Worm (Caenorhabditis elegans) whole organism, L1 larva: ENCODE results near the gene drd-5.

Experiments used
- C04F5.9 ChIP-seq: sonication (generic microtip); optimal IDR thresholded peaks from 2 replicates; lab custom pipeline; 2016; ENCODE audit warnings: missing genetic modification characterization, missing compliant biosample characterization
- C16A3.4 ChIP-seq: fragments of 150-350 bp; optimal IDR thresholded peaks from 2 replicates; lab custom pipeline; 2014; ENCODE audit warnings: missing biosample characterization, missing genetic modification characterization
- C34B4.2 ChIP-seq: sonication (generic microtip); optimal IDR thresholded peaks from 2 replicates; lab custom pipeline; 2017; ENCODE audit warnings: mild to moderate bottlenecking, missing genetic modification characterization, missing compliant biosample characterization
- F16B12.6 ChIP-seq: fragments of 150-350 bp; optimal IDR thresholded peaks from 2 replicates; lab custom pipeline; 2014; ENCODE audit warnings: missing biosample characterization, missing genetic modification characterization
- aly-2 ChIP-seq: fragments of 150-350 bp; optimal IDR thresholded peaks from 2 replicates; lab custom pipeline; 2014; ENCODE audit warnings: missing biosample characterization, missing genetic modification characterization
- ama-1 ChIP-seq: fragments of 150-350 bp; optimal IDR thresholded peaks from 2 replicates; lab custom pipeline; 2014
- blmp-1 ChIP-seq: fragments of 150-350 bp; optimal IDR thresholded peaks from 2 replicates; lab custom pipeline; 2014; ENCODE audit warnings: missing biosample characterization, missing genetic modification characterization
- ceh-63 ChIP-seq: fragments of 200-800 bp; sonication (Bioruptor generic); optimal IDR thresholded peaks from 2 replicates; lab custom pipeline; 2018; ENCODE audit warnings: mild to moderate bottlenecking, missing genetic modification characterization, missing compliant biosample characterization
- ceh-8 ChIP-seq: fragments of 200-800 bp; sonication (Bioruptor generic); optimal IDR thresholded peaks from 2 replicates; lab custom pipeline; 2018; ENCODE audit warnings: mild to moderate bottlenecking, missing genetic modification characterization, moderate library complexity, missing compliant biosample characterization
- ceh-82 ChIP-seq, 3 experiments: fragments of 150-350 bp in 1 of 3; sonication (generic microtip) in 2 of 3; optimal IDR thresholded peaks; 2 replicates each; lab custom pipeline; 2014 to 2017; ENCODE audit warnings: missing biosample characterization in 3 of 3, missing genetic modification characterization in 3 of 3
- ceh-88 ChIP-seq: fragments of 200-800 bp; sonication (Bioruptor generic); IDR thresholded peaks from 2 replicates; pipeline ENCODE4 v1.3.6; 2022; ENCODE audit warnings: missing genetic modification characterization, missing compliant biosample characterization
- ces-1 ChIP-seq: fragments of 150-350 bp; optimal IDR thresholded peaks from 2 replicates; lab custom pipeline; 2014; ENCODE audit warnings: missing biosample characterization, missing genetic modification reagents, missing genetic modification characterization
- dsc-1 ChIP-seq: sonication (generic microtip); optimal IDR thresholded peaks from 2 replicates; lab custom pipeline; 2016; ENCODE audit warnings: mild to moderate bottlenecking, missing genetic modification characterization, missing compliant biosample characterization
- efl-1 ChIP-seq, 4 experiments: fragments of 150-350 bp; optimal IDR thresholded peaks in 3 of 4; peaks in 1 of 4; 1 replicate in 1 of 4; 2 replicates in 3 of 4; lab custom pipeline; 2014; ENCODE audit warnings: missing biosample characterization in 2 of 4, missing genetic modification characterization in 2 of 4, missing genetic modification reagents in 2 of 4
- efl-3 ChIP-seq: fragments of 200-800 bp; sonication (Bioruptor generic); optimal IDR thresholded peaks from 2 replicates; lab custom pipeline; 2018; ENCODE audit warnings: mild to moderate bottlenecking, missing genetic modification characterization, missing compliant biosample characterization
- egl-13 ChIP-seq: sonication (generic microtip); optimal IDR thresholded peaks from 2 replicates; lab custom pipeline; 2016; ENCODE audit warnings: missing genotype, missing genetic modification reagents, missing genetic modification characterization, missing compliant biosample characterization
- egl-27 ChIP-seq, 2 experiments: fragments of 150-350 bp in 1 of 2; sonication (generic microtip); optimal IDR thresholded peaks; 3 replicates each; lab custom pipeline; 2017 to 2018; ENCODE audit warnings: missing biosample characterization in 2 of 2, missing genetic modification characterization in 2 of 2, missing genetic modification reagents in 2 of 2
- elt-3 ChIP-seq, 6 experiments: fragments of 150-350 bp in 1 of 6; sonication (generic microtip); optimal IDR thresholded peaks; 2 replicates each; lab custom pipeline; 2017 to 2018; ENCODE audit warnings: missing biosample characterization in 6 of 6, missing genetic modification characterization in 6 of 6, inconsistent platforms in 1 of 6
- fkh-10 ChIP-seq: sonication (generic microtip); optimal IDR thresholded peaks from 2 replicates; lab custom pipeline; 2017; ENCODE audit warnings: missing biosample characterization, missing genetic modification reagents, missing genetic modification characterization
- fkh-4 ChIP-seq: sonication (generic microtip); optimal IDR thresholded peaks from 2 replicates; lab custom pipeline; 2016; ENCODE audit warnings: missing compliant biosample characterization, missing genetic modification characterization, borderline replicate concordance
- fkh-8 ChIP-seq: sonication (generic microtip); optimal IDR thresholded peaks from 2 replicates; lab custom pipeline; 2016; ENCODE audit warnings: mild to moderate bottlenecking, missing genetic modification characterization, missing compliant biosample characterization
- fos-1 ChIP-seq: fragments of 150-350 bp; optimal IDR thresholded peaks from 2 replicates; lab custom pipeline; 2014; ENCODE audit warnings: missing biosample characterization, missing genetic modification characterization
- hlh-17 ChIP-seq: fragments of 200-800 bp; sonication (Bioruptor generic); optimal IDR thresholded peaks from 2 replicates; lab custom pipeline; 2018; ENCODE audit warnings: missing genetic modification characterization, mild to moderate bottlenecking, missing compliant biosample characterization, moderate library complexity, borderline replicate concordance
- hlh-4 ChIP-seq: sonication (generic microtip); optimal IDR thresholded peaks from 2 replicates; lab custom pipeline; 2016; ENCODE audit warnings: mild to moderate bottlenecking, missing genetic modification characterization, missing compliant biosample characterization
- hpl-2 ChIP-seq: fragments of 150-350 bp; optimal IDR thresholded peaks from 2 replicates; lab custom pipeline; 2014; ENCODE audit warnings: missing biosample characterization, missing genetic modification reagents, missing genetic modification characterization
- jun-1 ChIP-seq: fragments of 150-350 bp; optimal IDR thresholded peaks from 2 replicates; lab custom pipeline; 2014; ENCODE audit warnings: missing biosample characterization, missing genetic modification reagents, missing genetic modification characterization
- lin-13 ChIP-seq: fragments of 150-350 bp; optimal IDR thresholded peaks from 2 replicates; lab custom pipeline; 2014; ENCODE audit warnings: missing biosample characterization, missing genetic modification reagents, missing genetic modification characterization
- lin-15B ChIP-seq: fragments of 150-350 bp; sonication (generic microtip); optimal IDR thresholded peaks from 3 replicates; lab custom pipeline; 2014; ENCODE audit warnings: missing biosample characterization, missing genetic modification characterization
- lin-39 ChIP-seq: fragments of 150-350 bp; optimal IDR thresholded peaks from 2 replicates; lab custom pipeline; 2014; ENCODE audit warnings: missing biosample characterization, missing genetic modification reagents, missing genetic modification characterization
- mef-2 ChIP-seq: fragments of 150-350 bp; optimal IDR thresholded peaks from 2 replicates; lab custom pipeline; 2014; ENCODE audit warnings: missing biosample characterization, missing genetic modification characterization
- mep-1 ChIP-seq: fragments of 150-350 bp; optimal IDR thresholded peaks from 2 replicates; lab custom pipeline; 2014; ENCODE audit warnings: missing biosample characterization, missing genetic modification characterization
- nhr-12 ChIP-seq: sonication (generic microtip); optimal IDR thresholded peaks from 2 replicates; lab custom pipeline; 2017; ENCODE audit warnings: missing biosample characterization, missing genetic modification characterization
- nhr-19 ChIP-seq: fragments of 200-800 bp; sonication (Bioruptor generic); conservative IDR thresholded peaks from 2 replicates; pipeline ENCODE4 v1.3.6; 2022; ENCODE audit warnings: missing genetic modification characterization, missing compliant biosample characterization
- nhr-28 ChIP-seq: fragments of 150-350 bp; optimal IDR thresholded peaks from 2 replicates; lab custom pipeline; 2014; ENCODE audit warnings: missing biosample characterization, missing genetic modification characterization
- nhr-71 ChIP-seq: sonication (generic microtip); optimal IDR thresholded peaks from 2 replicates; lab custom pipeline; 2016; ENCODE audit warnings: mild to moderate bottlenecking, missing genetic modification characterization, moderate library complexity, missing compliant biosample characterization
- nhr-76 ChIP-seq: sonication (generic microtip); optimal IDR thresholded peaks from 2 replicates; lab custom pipeline; 2017; ENCODE audit warnings: missing biosample characterization, missing genetic modification characterization
- nhr-77 ChIP-seq: fragments of 150-350 bp; optimal IDR thresholded peaks from 2 replicates; lab custom pipeline; 2014; ENCODE audit warnings: missing biosample characterization, missing genetic modification characterization
- nhr-84 ChIP-seq: sonication (generic microtip); optimal IDR thresholded peaks from 2 replicates; lab custom pipeline; 2017; ENCODE audit warnings: missing biosample characterization, missing genetic modification characterization
- pag-3 ChIP-seq: sonication (generic microtip); optimal IDR thresholded peaks from 2 replicates; lab custom pipeline; 2017; ENCODE audit warnings: missing genetic modification characterization, mild to moderate bottlenecking, missing compliant biosample characterization, antibody characterized with exemption, borderline replicate concordance; ENCODE audit not compliant: insufficient read depth
- pqm-1 ChIP-seq: sonication (generic microtip); optimal IDR thresholded peaks from 3 replicates; lab custom pipeline; 2017; ENCODE audit warnings: missing biosample characterization, missing genetic modification characterization
- skn-1 ChIP-seq: fragments of 150-350 bp; optimal IDR thresholded peaks from 2 replicates; lab custom pipeline; 2014; ENCODE audit warnings: missing biosample characterization, missing genetic modification characterization
- snu-23 ChIP-seq: sonication (generic microtip); optimal IDR thresholded peaks from 2 replicates; lab custom pipeline; 2016; ENCODE audit warnings: missing genetic modification characterization, missing compliant biosample characterization
- sox-4 ChIP-seq: sonication (generic microtip); optimal IDR thresholded peaks from 2 replicates; lab custom pipeline; 2016; ENCODE audit warnings: missing genetic modification characterization, missing compliant biosample characterization
- sup-37 ChIP-seq: fragments of 200-800 bp; sonication (Bioruptor generic); optimal IDR thresholded peaks from 2 replicates; lab custom pipeline; 2018; ENCODE audit warnings: mild to moderate bottlenecking, missing genetic modification characterization, missing compliant biosample characterization
- swsn-7 ChIP-seq: sonication (generic microtip); optimal IDR thresholded peaks from 2 replicates; lab custom pipeline; 2016; ENCODE audit warnings: missing genetic modification characterization, missing compliant biosample characterization
- tbx-2 ChIP-seq: sonication (generic microtip); optimal IDR thresholded peaks from 2 replicates; lab custom pipeline; 2016; ENCODE audit warnings: missing genetic modification characterization, missing compliant biosample characterization
- tlp-1 ChIP-seq: fragments of 150-350 bp; optimal IDR thresholded peaks from 2 replicates; lab custom pipeline; 2014; ENCODE audit warnings: missing biosample characterization, missing genetic modification characterization
- unc-130 ChIP-seq: fragments of 150-350 bp; optimal IDR thresholded peaks from 2 replicates; lab custom pipeline; 2017; ENCODE audit warnings: missing biosample characterization, missing genetic modification characterization, inconsistent platforms
- unc-30 ChIP-seq: sonication (generic microtip); optimal IDR thresholded peaks from 2 replicates; lab custom pipeline; 2017; ENCODE audit warnings: missing biosample characterization, missing genetic modification characterization
- vab-15 ChIP-seq: sonication (generic microtip); optimal IDR thresholded peaks from 2 replicates; lab custom pipeline; 2017; ENCODE audit warnings: missing genotype, mild to moderate bottlenecking, missing genetic modification characterization, missing compliant biosample characterization
- zip-4 ChIP-seq: fragments of 200-800 bp; sonication (Bioruptor generic); optimal IDR thresholded peaks from 2 replicates; lab custom pipeline; 2018; ENCODE audit warnings: mild to moderate bottlenecking, missing genetic modification characterization, moderate library complexity, missing compliant biosample characterization
- ztf-11 ChIP-seq, 2 experiments: sonication (generic microtip); optimal IDR thresholded peaks; 2 replicates each; lab custom pipeline; 2016 to 2017; ENCODE audit warnings: missing genetic modification characterization in 2 of 2, missing biosample characterization in 1 of 2, missing compliant biosample characterization in 1 of 2

drd-5 gene

DNA sequence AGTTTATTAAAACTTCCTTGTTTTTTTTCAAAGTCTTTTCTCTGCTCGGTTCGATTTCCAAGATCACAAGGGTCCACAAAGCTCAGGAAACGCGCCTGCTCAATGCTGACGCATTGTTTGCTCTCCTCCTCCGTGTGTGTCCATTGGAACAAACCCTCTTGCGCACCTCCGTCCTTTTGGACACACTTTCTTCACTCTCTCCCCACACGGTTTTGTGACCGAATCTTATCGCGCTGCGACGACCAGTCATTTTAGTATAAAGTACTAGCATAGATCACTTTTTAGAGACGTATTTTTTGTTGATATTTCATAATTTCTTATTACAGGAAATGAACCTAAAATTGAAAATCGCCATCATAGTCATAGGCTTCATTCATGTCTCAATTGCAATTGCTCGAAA, 22.1 kb upstream of the drd-5 start (continued):
- no peak for TF ChIP-seq C04F5.9 (tag; lab: Kevin White, UChicago)
- peak in 1 of 6 experiments; percentile 34 for TF ChIP-seq elt-3 (tag; optimal IDR thresholded peaks at IDR 0.05; lab: Kevin White, UChicago)
- TF ChIP-seq F16B12.6 (tag; lab: Kevin White, UChicago) = no peak
- TF ChIP-seq egl-13 (tag; lab: Kevin White, UChicago) = peak; percentile 54
- no peak for TF ChIP-seq aly-2
- peak; percentile 69 for TF ChIP-seq nhr-77
- no peak for TF ChIP-seq ama-1 (lab: Kevin White, UChicago)
- TF ChIP-seq pag-3 = no peak
- TF ChIP-seq swsn-7 (tag; lab: Kevin White, UChicago) = peak; percentile 83
- no peak for TF ChIP-seq nhr-76 (tag; lab: Kevin White, UChicago)
- TF ChIP-seq dsc-1 (tag; lab: Kevin White, UChicago) = peak; percentile 70
- 0 out of 2 replicates have a peak, but pooled peaks have one; percentile 27 for TF ChIP-seq ceh-88 (GFP tag; lab: Robert Waterston, UW)
- no peak for TF ChIP-seq ces-1 (GFP tag; lab: Kevin White, UChicago)
- TF ChIP-seq ceh-8 (GFP tag; lab: Kevin White, UChicago) = peak; percentile 4
- TF ChIP-seq nhr-19 = peak; percentile 85
- peak; percentile 73 for TF ChIP-seq lin-13 (GFP tag; lab: Kevin White, UChicago)
- no peak for TF ChIP-seq nhr-12
- TF ChIP-seq snu-23 = peak; percentile 80
- TF ChIP-seq fos-1 = peak; percentile 15
- peak; percentile 16 for TF ChIP-seq zip-4 (GFP tag; lab: Kevin White, UChicago)
- TF ChIP-seq pqm-1 (tag; lab: Kevin White, UChicago) = no peak
- TF ChIP-seq C34B4.2 (tag; lab: Kevin White, UChicago) = no peak
- peak; percentile 44 for TF ChIP-seq lin-15B (tag; lab: Kevin White, UChicago)
- TF ChIP-seq unc-30 = no peak
- peak; percentile 13 for TF ChIP-seq skn-1
- TF ChIP-seq efl-3 = no peak
- TF ChIP-seq ceh-82 (tag; optimal IDR thresholded peaks at IDR 0.05; lab: Kevin White, UChicago) = peak; percentile 46 to 88 (median 62)
- no peak for TF ChIP-seq egl-27 (tag; optimal IDR thresholded peaks at IDR 0.05; lab: Kevin White, UChicago)
- TF ChIP-seq hlh-17 = no peak
- no peak for TF ChIP-seq nhr-28
- no peak for TF ChIP-seq fkh-4 (tag; lab: Kevin White, UChicago)
- no peak for TF ChIP-seq hpl-2 (GFP tag; lab: Kevin White, UChicago)
- TF ChIP-seq nhr-84 = no peak
- peak; percentile 60 for TF ChIP-seq fkh-10 (GFP tag; lab: Kevin White, UChicago)

DNA sequence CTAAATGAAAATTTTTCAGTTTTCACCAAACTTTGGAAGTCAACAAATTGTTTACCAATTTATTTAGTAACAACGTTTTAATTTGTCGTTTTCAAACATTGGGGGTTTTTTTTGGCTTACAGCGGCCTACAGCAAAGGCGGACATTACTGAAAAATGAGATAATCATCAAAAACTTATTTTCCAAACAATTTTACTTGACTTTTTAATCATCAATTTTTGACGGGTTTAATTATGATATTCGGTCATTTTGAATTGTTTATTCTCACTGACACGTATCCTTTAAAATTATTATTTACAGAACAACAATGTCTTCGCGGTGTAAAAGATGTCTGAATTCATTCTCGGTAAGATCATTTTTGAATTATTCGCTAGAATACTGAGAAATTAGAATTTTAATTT, 21.4 kb upstream of the drd-5 start, which contains the start of gene F40B5.2:
TSS of gene F40B5.2 (plus strand) at position 301 of the 400 bp plus-strand sequence.
- no peak for TF ChIP-seq ztf-11 (tag; optimal IDR thresholded peaks at IDR 0.05; lab: Kevin White, UChicago)

DNA sequence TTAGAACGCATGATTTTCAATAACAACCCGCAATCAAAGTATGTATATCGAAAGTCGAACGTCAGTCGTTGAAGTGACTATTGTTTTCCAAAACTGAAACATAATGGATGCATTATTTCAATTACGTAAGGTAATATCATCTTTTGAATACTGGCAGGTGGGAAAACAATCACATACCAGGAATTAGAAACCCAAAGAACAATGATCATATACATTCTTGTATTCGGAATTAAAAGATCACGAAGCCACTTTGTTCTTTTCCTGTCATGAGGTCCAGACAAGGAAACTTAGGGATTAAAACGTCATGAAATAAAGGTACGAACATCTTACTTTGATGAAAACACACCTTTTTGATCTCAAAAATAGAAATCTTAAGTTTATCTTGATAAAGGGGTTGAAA, 16.2 kb upstream of the drd-5 start:
- TF ChIP-seq sox-4 (tag; lab: Kevin White, UChicago) (no peak), C16A3.4 (tag; lab: Kevin White, UChicago) (no peak), F16B12.6 (tag; lab: Kevin White, UChicago) (no peak), swsn-7 (tag; lab: Kevin White, UChicago) (no peak), lin-15B (tag; lab: Kevin White, UChicago) (no peak), hlh-17 (no peak), ceh-63 (GFP tag; lab: Kevin White, UChicago) (no peak), lin-39 (tag; lab: Kevin White, UChicago) (no peak), unc-130 (no peak), jun-1 (tag; lab: Kevin White, UChicago) (no peak), mef-2 (no peak), tbx-2 (tag; lab: Kevin White, UChicago) (no peak), blmp-1 (tag; lab: Kevin White, UChicago) (no peak), efl-1 (optimal IDR thresholded peaks at IDR 0.05; lab: Kevin White, UChicago) (no peak), efl-1 (GFP tag; optimal IDR thresholded peaks at IDR 0.05 in 1 of 2; lab: Kevin White, UChicago) (peak in 1 of 2 experiments; percentile 41), hlh-4 (tag; lab: Kevin White, UChicago) (no peak), tlp-1 (tag; lab: Kevin White, UChicago) (no peak), ztf-11 (tag; optimal IDR thresholded peaks at IDR 0.05; lab: Kevin White, UChicago) (no peak), sup-37 (GFP tag; lab: Kevin White, UChicago) (no peak), fkh-8 (peak; percentile 66), nhr-71 (peak; percentile 44), vab-15 (tag; lab: Kevin White, UChicago) (no peak), hpl-2 (GFP tag; lab: Kevin White, UChicago) (no peak), dsc-1 (tag; lab: Kevin White, UChicago) (peak; percentile 76), mep-1 (tag; lab: Kevin White, UChicago) (no peak)
